Fruit fly (Drosophila melanogaster) whole organism, embryonic: Measurements from ENCODE around the gene spas.

Source experiments
- BEAF-32 ChIP-seq: fragments of 200-800 bp; sonication (Bioruptor generic); optimal IDR thresholded peaks from 3 replicates; lab custom pipeline; 2017; ENCODE audit warnings: missing biosample characterization, missing genetic modification characterization, mild to moderate bottlenecking, moderate library complexity, missing genetic modification reagents
- CG10209 ChIP-seq: fragments of 200-800 bp; sonication (Bioruptor generic); optimal IDR thresholded peaks from 3 replicates; lab custom pipeline; 2017; ENCODE audit warnings: missing biosample characterization, mild to moderate bottlenecking, missing genetic modification characterization, missing genetic modification reagents
- CG10274 ChIP-seq: fragments of 200-800 bp; sonication (Bioruptor generic); optimal IDR thresholded peaks from 3 replicates; lab custom pipeline; 2017; ENCODE audit warnings: missing biosample characterization, mild to moderate bottlenecking, missing genetic modification characterization
- CG12071 ChIP-seq: fragments of 200-800 bp; sonication (Bioruptor generic); optimal IDR thresholded peaks from 3 replicates; lab custom pipeline; 2018; ENCODE audit warnings: missing biosample characterization, mild to moderate bottlenecking, missing genetic modification characterization
- CG12659 ChIP-seq: fragments of 200-800 bp; sonication (Bioruptor generic); optimal IDR thresholded peaks from 3 replicates; lab custom pipeline; 2017; ENCODE audit warnings: mild to moderate bottlenecking, missing biosample characterization, missing genetic modification reagents, missing genetic modification characterization
- CG13287 ChIP-seq: fragments of 200-800 bp; sonication (Bioruptor generic); IDR thresholded peaks from 2 replicates; pipeline ENCODE4 v1.3.6; 2022; ENCODE audit warnings: missing biosample characterization, missing genetic modification characterization; ENCODE audit not compliant: partially characterized antibody
- CG15479 ChIP-seq: fragments of 200-800 bp; sonication (Bioruptor generic); optimal IDR thresholded peaks from 3 replicates; lab custom pipeline; 2019; ENCODE audit warnings: missing biosample characterization, mild to moderate bottlenecking, missing genetic modification characterization, moderate library complexity
- CG17612 ChIP-seq: fragments of 200-800 bp; sonication (Bioruptor generic); IDR thresholded peaks from 2 replicates; pipeline ENCODE4 v1.3.6; 2022; ENCODE audit warnings: missing biosample characterization, missing genetic modification characterization
- CG17802 ChIP-seq: fragments of 200-800 bp; sonication (Bioruptor generic); optimal IDR thresholded peaks from 2 replicates; lab custom pipeline; 2018; ENCODE audit warnings: missing biosample characterization, mild to moderate bottlenecking, missing genetic modification characterization, moderate library complexity
- CG2116 ChIP-seq: fragments of 200-800 bp; sonication (Bioruptor generic); optimal IDR thresholded peaks from 3 replicates; lab custom pipeline; 2018; ENCODE audit warnings: missing biosample characterization, mild to moderate bottlenecking, missing genetic modification characterization
- CG2120 ChIP-seq: fragments of 200-800 bp; sonication (Bioruptor generic); optimal IDR thresholded peaks from 3 replicates; lab custom pipeline; 2016; ENCODE audit warnings: missing biosample characterization, missing genetic modification characterization
- CG2712 ChIP-seq: fragments of 200-800 bp; optimal IDR thresholded peaks from 3 replicates; lab custom pipeline; 2019; ENCODE audit warnings: missing biosample characterization, mild to moderate bottlenecking, missing genetic modification characterization, moderate library complexity
- CG34224 ChIP-seq: fragments of 200-800 bp; sonication (Bioruptor generic); IDR thresholded peaks from 3 replicates; pipeline ENCODE4 v1.3.6; 2022; ENCODE audit warnings: missing biosample characterization, missing genetic modification characterization; ENCODE audit not compliant: partially characterized antibody
- CG6791 ChIP-seq: fragments of 200-800 bp; sonication (Bioruptor generic); IDR thresholded peaks from 3 replicates; pipeline ENCODE4 v1.3.6; 2022; ENCODE audit warnings: missing biosample characterization, missing genetic modification characterization; ENCODE audit not compliant: partially characterized antibody
- CG8478 ChIP-seq: fragments of >200 bp; optimal IDR thresholded peaks from 2 replicates; lab custom pipeline; 2018
- CoRest ChIP-seq: fragments of 200-800 bp; sonication (Bioruptor generic); optimal IDR thresholded peaks from 3 replicates; lab custom pipeline; 2018; ENCODE audit warnings: missing biosample characterization, mild to moderate bottlenecking, missing genetic modification characterization, moderate library complexity
- Dll ChIP-seq: fragments of 200-800 bp; sonication (Bioruptor generic); IDR thresholded peaks from 4 replicates; pipeline ENCODE4 v1.3.6; 2022; ENCODE audit warnings: missing biosample characterization, missing genetic modification characterization; ENCODE audit not compliant: partially characterized antibody
- Dp ChIP-seq: fragments of 200-800 bp; sonication (Bioruptor generic); optimal IDR thresholded peaks from 2 replicates; lab custom pipeline; 2018; ENCODE audit warnings: missing biosample characterization, mild to moderate bottlenecking, missing genetic modification characterization, moderate library complexity
- Eip74EF ChIP-seq, 2 experiments: fragments of 200-800 bp in 1 of 2; fragments of >200 bp in 1 of 2; sonication (Bioruptor generic) in 1 of 2; optimal IDR thresholded peaks; 2 replicates each; lab custom pipeline; 2017 to 2019; ENCODE audit warnings: missing biosample characterization in 2 of 2, missing genetic modification characterization in 2 of 2, mild to moderate bottlenecking in 1 of 2, moderate library complexity in 1 of 2
- Gug ChIP-seq: fragments of 200-800 bp; sonication (Bioruptor generic); IDR thresholded peaks from 4 replicates; pipeline ENCODE4 v1.3.6; 2022; ENCODE audit warnings: missing biosample characterization, missing genetic modification characterization
- HmgD ChIP-seq: fragments of 200-800 bp; sonication (Bioruptor generic); optimal IDR thresholded peaks from 3 replicates; lab custom pipeline; 2016; ENCODE audit warnings: missing biosample characterization, missing genetic modification characterization
- HmgZ ChIP-seq: fragments of 200-800 bp; sonication (Bioruptor generic); optimal IDR thresholded peaks from 2 replicates; lab custom pipeline; 2018; ENCODE audit warnings: missing biosample characterization, mild to moderate bottlenecking, missing genetic modification characterization
- MBD-R2 ChIP-seq: fragments of 200-800 bp; sonication (Bioruptor generic); IDR thresholded peaks from 2 replicates; pipeline ENCODE4 v1.3.6; 2022; ENCODE audit warnings: missing biosample characterization, missing genetic modification characterization
- MESR4 ChIP-seq: fragments of 200-800 bp; sonication (Bioruptor generic); optimal IDR thresholded peaks from 2 replicates; lab custom pipeline; 2018; ENCODE audit warnings: missing biosample characterization, mild to moderate bottlenecking, missing genetic modification characterization, moderate library complexity
- Nf-YB ChIP-seq: fragments of 200-800 bp; sonication (Bioruptor generic); optimal IDR thresholded peaks from 3 replicates; lab custom pipeline; 2019; ENCODE audit warnings: missing biosample characterization, mild to moderate bottlenecking, missing genetic modification characterization, moderate library complexity
- Opbp ChIP-seq: fragments of 200-800 bp; sonication (Bioruptor generic); IDR thresholded peaks from 3 replicates; pipeline ENCODE4 v1.3.6; 2022; ENCODE audit warnings: missing biosample characterization, missing genetic modification characterization; ENCODE audit not compliant: partially characterized antibody
- PHDP ChIP-seq: fragments of 200-800 bp; sonication (Bioruptor generic); optimal IDR thresholded peaks from 3 replicates; lab custom pipeline; 2018; ENCODE audit warnings: missing biosample characterization, mild to moderate bottlenecking, missing genetic modification characterization, moderate library complexity
- Pdp1 ChIP-seq, 2 experiments: fragments of 200-800 bp; sonication (Bioruptor generic); optimal IDR thresholded peaks; 3 replicates each; lab custom pipeline; 2016; ENCODE audit warnings: missing biosample characterization in 2 of 2, missing genetic modification characterization in 2 of 2, mild to moderate bottlenecking in 1 of 2, moderate library complexity in 1 of 2
- Sin3A ChIP-seq: fragments of >200 bp; optimal IDR thresholded peaks from 2 replicates; lab custom pipeline; 2018
- Ssrp ChIP-seq: fragments of 200-800 bp; sonication (Bioruptor generic); optimal IDR thresholded peaks from 2 replicates; lab custom pipeline; 2018; ENCODE audit warnings: missing biosample characterization, mild to moderate bottlenecking, missing genetic modification characterization, moderate library complexity
- amos ChIP-seq: fragments of 200-800 bp; sonication (Bioruptor generic); IDR thresholded peaks from 2 replicates; pipeline ENCODE4 v1.3.6; 2022; ENCODE audit warnings: missing biosample characterization, missing genetic modification characterization; ENCODE audit not compliant: partially characterized antibody
- bbx ChIP-seq: fragments of 200-800 bp; sonication (Bioruptor generic); IDR thresholded peaks from 2 replicates; pipeline ENCODE4 v1.3.6; 2022; ENCODE audit warnings: missing biosample characterization, missing genetic modification characterization; ENCODE audit not compliant: partially characterized antibody
- chm ChIP-seq: fragments of 200-800 bp; sonication (Bioruptor generic); IDR thresholded peaks from 2 replicates; pipeline ENCODE4 v1.3.6; 2022; ENCODE audit warnings: missing biosample characterization, missing genetic modification characterization
- ci ChIP-seq: fragments of 200-800 bp; sonication (Bioruptor generic); IDR thresholded peaks from 3 replicates; pipeline ENCODE4 v1.3.6; 2022; ENCODE audit warnings: missing biosample characterization, missing genetic modification characterization
- corto ChIP-seq: fragments of 200-800 bp; sonication (Bioruptor generic); optimal IDR thresholded peaks from 2 replicates; lab custom pipeline; 2016; ENCODE audit warnings: missing biosample characterization, mild to moderate bottlenecking, missing genetic modification characterization, moderate library complexity
- crp ChIP-seq, 2 experiments: fragments of 200-800 bp; sonication (Bioruptor generic); optimal IDR thresholded peaks; 2 replicates in 1 of 2; 3 replicates in 1 of 2; lab custom pipeline; 2017; ENCODE audit warnings: missing biosample characterization in 2 of 2, missing genetic modification characterization in 2 of 2, mild to moderate bottlenecking in 1 of 2, moderate library complexity in 1 of 2
- dati ChIP-seq: fragments of 200-800 bp; sonication (Bioruptor generic); IDR thresholded peaks from 2 replicates; pipeline ENCODE4 v1.3.6; 2022; ENCODE audit warnings: missing biosample characterization, missing genetic modification characterization
- fd96Cb ChIP-seq: fragments of 200-800 bp; sonication (Bioruptor generic); optimal IDR thresholded peaks from 2 replicates; lab custom pipeline; 2018; ENCODE audit warnings: missing biosample characterization, mild to moderate bottlenecking, missing genetic modification characterization, moderate library complexity
- gfzf ChIP-seq: fragments of 200-800 bp; sonication (Bioruptor generic); optimal IDR thresholded peaks from 2 replicates; lab custom pipeline; 2016; ENCODE audit warnings: missing biosample characterization, mild to moderate bottlenecking, missing genetic modification characterization, moderate library complexity
- jumu ChIP-seq: fragments of 200-800 bp; sonication (Bioruptor generic); optimal IDR thresholded peaks from 3 replicates; lab custom pipeline; 2016; ENCODE audit warnings: missing biosample characterization, missing genetic modification characterization
- kah ChIP-seq: fragments of 200-800 bp; sonication (Bioruptor generic); optimal IDR thresholded peaks from 2 replicates; lab custom pipeline; 2018; ENCODE audit warnings: missing biosample characterization, mild to moderate bottlenecking, missing genetic modification characterization
- lab ChIP-seq: fragments of 200-800 bp; sonication (Bioruptor generic); optimal IDR thresholded peaks from 3 replicates; lab custom pipeline; 2017; ENCODE audit warnings: missing biosample characterization, missing genetic modification characterization, mild to moderate bottlenecking, moderate library complexity, missing genetic modification reagents
- mld ChIP-seq: fragments of 200-800 bp; sonication (Bioruptor generic); IDR thresholded peaks from 3 replicates; pipeline ENCODE4 v1.3.6; 2022; ENCODE audit warnings: missing biosample characterization, missing genetic modification characterization; ENCODE audit not compliant: partially characterized antibody
- otp ChIP-seq: fragments of 200-800 bp; sonication (Bioruptor generic); IDR thresholded peaks from 3 replicates; pipeline ENCODE4, ENCODE4 v1.3.6; 2022; ENCODE audit warnings: missing biosample characterization, missing genetic modification characterization
- pzg ChIP-seq: fragments of 200-800 bp; sonication (Bioruptor generic); optimal IDR thresholded peaks from 3 replicates; lab custom pipeline; 2018; ENCODE audit warnings: missing biosample characterization, mild to moderate bottlenecking, missing genetic modification characterization, moderate library complexity
- row ChIP-seq: fragments of 200-800 bp; sonication (Bioruptor generic); IDR thresholded peaks from 3 replicates; pipeline ENCODE4 v1.3.6; 2022; ENCODE audit warnings: missing biosample characterization, missing genetic modification characterization
- seq ChIP-seq: fragments of 200-800 bp; sonication (Bioruptor generic); IDR thresholded peaks from 2 replicates; pipeline ENCODE4 v1.3.6; 2022; ENCODE audit warnings: missing biosample characterization, missing genetic modification characterization
- sug ChIP-seq: fragments of 200-800 bp; optimal IDR thresholded peaks from 2 replicates; lab custom pipeline; 2019; ENCODE audit warnings: missing biosample characterization, mild to moderate bottlenecking, missing genetic modification characterization, moderate library complexity
- tna ChIP-seq: fragments of 200-800 bp; sonication (Bioruptor generic); IDR thresholded peaks from 2 replicates; pipeline ENCODE4 v1.3.6; 2022; ENCODE audit warnings: missing biosample characterization, missing genetic modification characterization; ENCODE audit not compliant: partially characterized antibody

The spas gene

DNA sequence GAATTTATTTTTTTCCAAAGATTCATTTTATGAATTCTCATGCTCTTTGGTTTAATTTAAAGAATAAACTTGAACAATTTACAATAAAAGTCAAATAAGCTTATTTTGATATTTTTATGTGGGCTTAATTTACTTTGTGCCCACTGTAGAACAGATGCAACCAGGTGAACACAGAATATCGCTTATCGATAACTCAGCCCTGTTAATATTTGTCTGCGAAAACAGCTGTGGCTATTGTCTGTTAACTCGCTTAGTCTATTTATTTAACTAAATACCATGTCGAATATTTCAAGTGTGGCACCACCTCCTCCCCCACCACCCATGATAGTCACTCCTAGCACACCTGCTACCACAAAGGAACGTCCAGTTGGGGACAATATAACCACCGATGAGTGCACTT is 42.6 kb upstream of the spas start, which contains the start of gene CG33108 (continued):
- TF ChIP-seq pzg, result peak; percentile 34
- TF ChIP-seq fd96Cb (tag; lab: Kevin White, UChicago), result no peak
- TF ChIP-seq CG2712 (tag; lab: Kevin White, UChicago), result no peak
- TF ChIP-seq CG17612 (GFP tag; lab: Robert Waterston, UW), result no peak
- no peak for TF ChIP-seq seq
- TF ChIP-seq CG10209 (GFP tag; lab: Kevin White, UChicago), result no peak
- no peak for TF ChIP-seq lab (GFP tag; lab: Kevin White, UChicago)
- peak; percentile 37 for TF ChIP-seq sug (tag; lab: Kevin White, UChicago)
- TF ChIP-seq HmgZ (tag; lab: Kevin White, UChicago), result peak; percentile 32
- TF ChIP-seq PHDP, result peak; percentile 18
- no peak for TF ChIP-seq Gug (GFP tag; lab: Robert Waterston, UW)
- peak; percentile 10 to 78 for TF ChIP-seq crp (GFP tag; optimal IDR thresholded peaks at IDR 0.05; lab: Kevin White, UChicago)
- peak; percentile 31; the same call in 1 of the 2 replicates for TF ChIP-seq CG13287
- peak; percentile 23 for TF ChIP-seq CG2120 (GFP tag; lab: Kevin White, UChicago)
- no peak for TF ChIP-seq CG12071 (GFP tag; lab: Kevin White, UChicago)
- peak; percentile 33; the same call in 1 of the 4 replicates for TF ChIP-seq Dll (GFP tag; lab: Robert Waterston, UW)
- peak; percentile 4 for TF ChIP-seq CG10274 (GFP tag; lab: Kevin White, UChicago)
- no peak for TF ChIP-seq otp (GFP tag; lab: Robert Waterston, UW)
- TF ChIP-seq gfzf (GFP tag; lab: Kevin White, UChicago), result peak; percentile 3
- peak; percentile 36; the same call in 1 of the 2 replicates for TF ChIP-seq bbx
- no peak for TF ChIP-seq mld (GFP tag; lab: Robert Waterston, UW)
- no peak for TF ChIP-seq kah (GFP tag; lab: Kevin White, UChicago)
- peak; percentile 44 for TF ChIP-seq CG17802
- TF ChIP-seq amos, result peak; percentile 19; the same call in 1 of the 2 replicates

DNA sequence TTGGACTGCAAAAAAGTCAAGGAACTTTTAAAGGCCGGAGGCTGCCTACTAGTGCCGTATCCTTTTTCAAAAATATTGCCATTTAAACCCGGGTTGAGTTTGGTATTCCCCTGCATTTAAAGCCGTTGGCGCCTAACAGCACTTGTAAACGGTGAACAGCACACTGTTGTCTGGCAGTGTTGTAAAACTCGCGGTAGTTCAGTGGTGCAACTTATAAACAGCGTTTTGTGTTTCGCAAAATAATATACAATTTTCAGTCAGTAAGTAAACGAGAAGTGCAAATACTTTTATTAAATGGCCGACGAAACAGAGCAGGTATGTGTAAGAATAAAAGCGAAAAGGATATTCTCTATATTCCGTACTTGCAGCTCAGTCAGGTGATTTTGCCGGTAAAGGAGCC is 41.8 kb upstream of the spas start, which contains the start of gene LSm3:
Gene LSm3, plus strand, starts transcription at position 39 of the 400 bp plus-strand sequence.
- TF ChIP-seq jumu (GFP tag; lab: Kevin White, UChicago), result no peak
- TF ChIP-seq chm (GFP tag; lab: Robert Waterston, UW), result 0 out of 2 replicates have a peak, but pooled peaks have one; percentile 7
- no peak for TF ChIP-seq HmgD
- no peak for TF ChIP-seq corto (GFP tag; lab: Kevin White, UChicago)
- TF ChIP-seq row, result peak; percentile 5; the same call in 1 of the 3 replicates
- no peak for TF ChIP-seq dati (GFP tag; lab: Robert Waterston, UW)
- TF ChIP-seq CG34224 (GFP tag; lab: Robert Waterston, UW), result 0 out of 3 replicates have a peak, but pooled peaks have one; percentile 24
- no peak for TF ChIP-seq CG6791 (GFP tag; lab: Robert Waterston, UW)
- no peak for TF ChIP-seq Nf-YB (GFP tag; lab: Kevin White, UChicago)
- TF ChIP-seq BEAF-32 (GFP tag; lab: Kevin White, UChicago), result peak; percentile 23
- TF ChIP-seq Sin3A (lab: Kevin White, UChicago), result peak; percentile 29
- no peak for TF ChIP-seq CG8478 (lab: Kevin White, UChicago)
- peak in 1 of 2 experiments; percentile 1 for TF ChIP-seq Pdp1 (GFP tag; optimal IDR thresholded peaks at IDR 0.05; lab: Kevin White, UChicago)
- no peak for TF ChIP-seq Ssrp (tag; lab: Kevin White, UChicago)
- peak; percentile 23 for TF ChIP-seq CG12659 (GFP tag; lab: Kevin White, UChicago)
- TF ChIP-seq Opbp, result no peak
- peak; percentile 47 for TF ChIP-seq CoRest
- TF ChIP-seq MESR4 (GFP tag; lab: Kevin White, UChicago), result peak; percentile 28
- no peak for TF ChIP-seq Eip74EF (GFP tag; optimal IDR thresholded peaks at IDR 0.05; lab: Kevin White, UChicago)
- TF ChIP-seq tna (GFP tag; lab: Robert Waterston, UW), result no peak
- peak; percentile 44 for TF ChIP-seq Dp (GFP tag; lab: Kevin White, UChicago)
- 0 out of 3 replicates have a peak, but pooled peaks have one; percentile 51 for TF ChIP-seq ci (GFP tag; lab: Robert Waterston, UW)
- peak; percentile 63 for TF ChIP-seq CG15479 (GFP tag; lab: Kevin White, UChicago)
- TF ChIP-seq CG2116 (GFP tag; lab: Kevin White, UChicago), result peak; percentile 48
- TF ChIP-seq MBD-R2 (GFP tag; lab: Robert Waterston, UW), result peak; percentile 65
